Worm (Caenorhabditis elegans) whole organism, L2 larva: Measurements from ENCODE around the gene dnpp-1.

Source experiments
- C34F6.9 ChIP-seq: fragments of 150-350 bp; optimal IDR thresholded peaks from 2 replicates; lab custom pipeline; 2014; ENCODE audit warnings: missing biosample characterization, missing genetic modification characterization
- F13H6.1 ChIP-seq: sonication (generic microtip); optimal IDR thresholded peaks from 2 replicates; lab custom pipeline; 2016; ENCODE audit warnings: missing genetic modification characterization, missing compliant biosample characterization
- R02D3.7 ChIP-seq: fragments of 150-350 bp; optimal IDR thresholded peaks from 2 replicates; lab custom pipeline; 2014; ENCODE audit warnings: missing biosample characterization, missing genetic modification characterization
- Y55F3AM.14 ChIP-seq: fragments of 200-800 bp; sonication (Bioruptor generic); optimal IDR thresholded peaks from 2 replicates; lab custom pipeline; 2018; ENCODE audit warnings: mild to moderate bottlenecking, missing genetic modification characterization, missing compliant biosample characterization
- aly-2 ChIP-seq: fragments of 150-350 bp; optimal IDR thresholded peaks from 2 replicates; lab custom pipeline; 2014; ENCODE audit warnings: missing biosample characterization, missing genetic modification characterization
- blmp-1 ChIP-seq: sonication (generic microtip); optimal IDR thresholded peaks from 2 replicates; lab custom pipeline; 2017; ENCODE audit warnings: missing genetic modification characterization, mild to moderate bottlenecking, missing compliant biosample characterization, antibody characterized with exemption, moderate library complexity; ENCODE audit not compliant: insufficient read depth
- ceh-16 ChIP-seq: fragments of 150-350 bp; optimal IDR thresholded peaks from 2 replicates; lab custom pipeline; 2014; ENCODE audit warnings: missing biosample characterization, missing genetic modification characterization
- crh-2 ChIP-seq: sonication (generic microtip); optimal IDR thresholded peaks from 2 replicates; lab custom pipeline; 2017; ENCODE audit warnings: missing biosample characterization, missing genetic modification characterization
- dmd-4 ChIP-seq: sonication (generic microtip); optimal IDR thresholded peaks from 2 replicates; lab custom pipeline; 2017; ENCODE audit warnings: missing biosample characterization, missing genetic modification characterization
- elt-1 ChIP-seq: fragments of 150-350 bp; optimal IDR thresholded peaks from 2 replicates; lab custom pipeline; 2014; ENCODE audit warnings: missing biosample characterization, missing genetic modification characterization
- elt-3 ChIP-seq: sonication (generic microtip); optimal IDR thresholded peaks from 2 replicates; lab custom pipeline; 2017; ENCODE audit warnings: missing biosample characterization, missing genetic modification characterization
- gmeb-1 ChIP-seq: fragments of 150-350 bp; optimal IDR thresholded peaks from 2 replicates; lab custom pipeline; 2014; ENCODE audit warnings: missing biosample characterization, missing genetic modification characterization
- lin-11 ChIP-seq: fragments of 150-350 bp; sonication (generic microtip); optimal IDR thresholded peaks from 2 replicates; lab custom pipeline; 2014; ENCODE audit warnings: missing biosample characterization, missing genetic modification characterization, inconsistent platforms, mixed read lengths
- lin-13 ChIP-seq: fragments of 150-350 bp; optimal IDR thresholded peaks from 2 replicates; lab custom pipeline; 2014; ENCODE audit warnings: missing biosample characterization, missing genetic modification reagents, missing genetic modification characterization
- lin-39 ChIP-seq: fragments of 150-350 bp; optimal IDR thresholded peaks from 2 replicates; lab custom pipeline; 2014; ENCODE audit warnings: missing biosample characterization, missing genetic modification reagents, missing genetic modification characterization
- lsy-2 ChIP-seq, 2 experiments: fragments of 150-350 bp in 1 of 2; sonication (generic microtip) in 1 of 2; optimal IDR thresholded peaks; 2 replicates each; lab custom pipeline; 2014 to 2017; ENCODE audit warnings: missing biosample characterization in 2 of 2, missing genetic modification characterization in 2 of 2
- mab-5 ChIP-seq: fragments of 150-350 bp; optimal IDR thresholded peaks from 2 replicates; lab custom pipeline; 2014; ENCODE audit warnings: missing biosample characterization, missing genetic modification characterization
- nhr-11 ChIP-seq: fragments of 150-350 bp; optimal IDR thresholded peaks from 2 replicates; lab custom pipeline; 2014; ENCODE audit warnings: missing biosample characterization, missing genetic modification characterization
- nhr-12 ChIP-seq: fragments of 150-350 bp; optimal IDR thresholded peaks from 2 replicates; lab custom pipeline; 2014; ENCODE audit warnings: missing biosample characterization, missing genetic modification characterization
- nhr-129 ChIP-seq: fragments of 150-350 bp; optimal IDR thresholded peaks from 2 replicates; lab custom pipeline; 2014; ENCODE audit warnings: missing biosample characterization, missing genetic modification characterization
- nhr-21 ChIP-seq: fragments of 150-350 bp; optimal IDR thresholded peaks from 2 replicates; lab custom pipeline; 2014; ENCODE audit warnings: missing biosample characterization, missing genetic modification characterization
- nhr-237 ChIP-seq: fragments of 150-350 bp; optimal IDR thresholded peaks from 2 replicates; lab custom pipeline; 2014; ENCODE audit warnings: missing biosample characterization, missing genetic modification characterization
- nhr-25 ChIP-seq: fragments of 150-350 bp; sonication (generic microtip); optimal IDR thresholded peaks from 3 replicates; lab custom pipeline; 2014; ENCODE audit warnings: missing biosample characterization, missing genetic modification characterization
- nhr-6 ChIP-seq: fragments of 150-350 bp; optimal IDR thresholded peaks from 2 replicates; lab custom pipeline; 2014; ENCODE audit warnings: missing biosample characterization, missing genetic modification characterization
- nhr-77 ChIP-seq: fragments of 150-350 bp; optimal IDR thresholded peaks from 2 replicates; lab custom pipeline; 2014; ENCODE audit warnings: missing biosample characterization, missing genetic modification characterization
- peb-1 ChIP-seq: fragments of 150-350 bp; optimal IDR thresholded peaks from 2 replicates; lab custom pipeline; 2014; ENCODE audit warnings: missing biosample characterization, missing genetic modification characterization
- sem-4 ChIP-seq: fragments of 150-350 bp; optimal IDR thresholded peaks from 2 replicates; lab custom pipeline; 2014; ENCODE audit warnings: missing biosample characterization, missing genetic modification reagents, missing genetic modification characterization
- skn-1 ChIP-seq: sonication (generic microtip); optimal IDR thresholded peaks from 2 replicates; lab custom pipeline; 2017; ENCODE audit warnings: missing biosample characterization, missing genetic modification characterization
- sma-3 ChIP-seq: sonication (generic microtip); optimal IDR thresholded peaks from 2 replicates; lab custom pipeline; 2016; ENCODE audit warnings: missing genetic modification reagents, missing genetic modification characterization, missing compliant biosample characterization
- sma-9 ChIP-seq, 2 experiments: fragments of 150-350 bp in 1 of 2; sonication (generic microtip) in 1 of 2; optimal IDR thresholded peaks; 2 replicates each; lab custom pipeline; 2014 to 2016; ENCODE audit warnings: missing genetic modification characterization in 2 of 2, mild to moderate bottlenecking in 1 of 2, missing biosample characterization in 1 of 2, missing compliant biosample characterization in 1 of 2, missing genetic modification reagents in 1 of 2, moderate library complexity in 1 of 2
- unc-39 ChIP-seq: fragments of 150-350 bp; optimal IDR thresholded peaks from 2 replicates; lab custom pipeline; 2014; ENCODE audit warnings: missing biosample characterization, missing genetic modification characterization
- unc-55 ChIP-seq: fragments of 150-350 bp; sonication (generic microtip); optimal IDR thresholded peaks from 3 replicates; lab custom pipeline; 2014; ENCODE audit warnings: missing biosample characterization, missing genetic modification reagents, missing genetic modification characterization
- unc-62 ChIP-seq: fragments of 150-350 bp; optimal IDR thresholded peaks from 2 replicates; lab custom pipeline; 2014; ENCODE audit warnings: missing biosample characterization, missing genetic modification reagents, missing genetic modification characterization
- zag-1 ChIP-seq: fragments of 150-350 bp; optimal IDR thresholded peaks from 2 replicates; lab custom pipeline; 2014; ENCODE audit warnings: missing biosample characterization, missing genetic modification characterization
- ztf-1 ChIP-seq: fragments of 200-800 bp; sonication (Bioruptor generic); conservative IDR thresholded peaks from 2 replicates; pipeline ENCODE4 v1.3.6; 2022; ENCODE audit warnings: missing genetic modification characterization, missing compliant biosample characterization
- ztf-11 ChIP-seq: sonication (generic microtip); optimal IDR thresholded peaks from 2 replicates; lab custom pipeline; 2017; ENCODE audit warnings: missing biosample characterization, missing genetic modification characterization
- ztf-4 ChIP-seq: fragments of 150-350 bp; optimal IDR thresholded peaks from 2 replicates; lab custom pipeline; 2014; ENCODE audit warnings: missing biosample characterization, missing genetic modification characterization

dnpp-1 gene

ce11 chrIII:5826895-5827437 lies 36.6 kb downstream of the dnpp-1 start:
- TF ChIP-seq nhr-11 (tag; lab: Kevin White, UChicago) (no peak), blmp-1 (no peak), zag-1 (tag; lab: Kevin White, UChicago) (peak; percentile 3), R02D3.7 (tag; lab: Kevin White, UChicago) (no peak), sma-3 (GFP tag; lab: Kevin White, UChicago) (no peak), unc-55 (GFP tag; lab: Kevin White, UChicago) (no peak), C34F6.9 (tag; lab: Kevin White, UChicago) (peak; percentile 15), F13H6.1 (tag; lab: Kevin White, UChicago) (peak; percentile 48), lsy-2 (tag; optimal IDR thresholded peaks at IDR 0.05; lab: Kevin White, UChicago) (no peak), nhr-237 (tag; lab: Kevin White, UChicago) (no peak)

ce11 chrIII:5824450-5824972 lies 39.1 kb downstream of the dnpp-1 start:
- TF ChIP-seq unc-55 (GFP tag; lab: Kevin White, UChicago) = peak; percentile 3
- peak; percentile 4 for TF ChIP-seq crh-2 (tag; lab: Kevin White, UChicago)
- TF ChIP-seq elt-3 (tag; lab: Kevin White, UChicago) = no peak
- TF ChIP-seq zag-1 (tag; lab: Kevin White, UChicago) = peak; percentile 18

- TF ChIP-seq sem-4 (tag; lab: Kevin White, UChicago) (no peak), nhr-129 (no peak), blmp-1 (no peak), lin-13 (no peak), Y55F3AM.14 (no peak), ceh-16 (tag; lab: Kevin White, UChicago) (no peak), R02D3.7 (tag; lab: Kevin White, UChicago) (no peak), aly-2 (tag; lab: Kevin White, UChicago) (no peak), mab-5 (tag; lab: Kevin White, UChicago) (no peak), peb-1 (tag; lab: Kevin White, UChicago) (no peak), lin-39 (tag; lab: Kevin White, UChicago) (no peak), nhr-12 (tag; lab: Kevin White, UChicago) (no peak), dmd-4 (tag; lab: Kevin White, UChicago) (no peak), sma-9 (GFP tag; optimal IDR thresholded peaks at IDR 0.05; lab: Kevin White, UChicago) (no peak), sma-9 (tag; optimal IDR thresholded peaks at IDR 0.05; lab: Kevin White, UChicago) (no peak), zag-1 (tag; lab: Kevin White, UChicago) (no peak), ztf-1 (GFP tag; lab: Robert Waterston, UW) (no peak), nhr-21 (no peak), nhr-237 (tag; lab: Kevin White, UChicago) (no peak), ztf-11 (tag; lab: Kevin White, UChicago) (no peak)
Measured at ce11 chrIII:5823617-5824016, 40.0 kb downstream of the dnpp-1 start, which contains the start of gene R12B2.8. Gene R12B2.8 (plus strand): TSS chrIII:5823917.

DNA sequence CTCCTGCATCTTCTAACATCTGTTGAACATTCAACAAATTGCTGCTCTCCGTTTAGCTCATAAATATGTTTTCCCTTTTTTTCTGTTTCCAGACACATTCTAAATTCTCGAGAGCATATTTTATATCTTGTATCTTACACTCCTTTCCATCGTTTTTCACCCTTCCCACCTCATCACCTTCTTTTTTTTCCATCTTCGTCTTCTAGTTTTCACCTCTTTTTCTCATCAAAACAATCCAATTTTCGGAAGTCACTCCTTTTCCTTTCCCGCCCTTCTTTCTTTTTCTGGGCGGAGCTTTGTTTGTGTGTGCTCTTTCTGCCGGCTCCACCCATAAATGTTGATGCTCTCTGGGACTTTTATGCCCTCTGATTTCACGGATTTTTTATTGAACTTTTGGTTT lies 40.8 kb downstream of the dnpp-1 start:
- TF ChIP-seq dmd-4 (tag; lab: Kevin White, UChicago) = no peak
- TF ChIP-seq sma-9 (GFP tag; optimal IDR thresholded peaks at IDR 0.05; lab: Kevin White, UChicago) = no peak
- no peak for TF ChIP-seq sma-9 (tag; optimal IDR thresholded peaks at IDR 0.05; lab: Kevin White, UChicago)
- TF ChIP-seq R02D3.7 (tag; lab: Kevin White, UChicago) = no peak
- TF ChIP-seq gmeb-1 = no peak
- no peak for TF ChIP-seq crh-2 (tag; lab: Kevin White, UChicago)
- TF ChIP-seq sma-3 (GFP tag; lab: Kevin White, UChicago) = no peak
- TF ChIP-seq ztf-11 (tag; lab: Kevin White, UChicago) = no peak
- TF ChIP-seq nhr-77 (tag; lab: Kevin White, UChicago) = no peak
- no peak for TF ChIP-seq Y55F3AM.14
- TF ChIP-seq zag-1 (tag; lab: Kevin White, UChicago) = no peak
- TF ChIP-seq unc-39 (tag; lab: Kevin White, UChicago) = no peak
- no peak for TF ChIP-seq nhr-129
- no peak for TF ChIP-seq nhr-12 (tag; lab: Kevin White, UChicago)
- no peak for TF ChIP-seq blmp-1
- no peak for TF ChIP-seq lsy-2 (tag; optimal IDR thresholded peaks at IDR 0.05; lab: Kevin White, UChicago)
- no peak for TF ChIP-seq unc-55 (GFP tag; lab: Kevin White, UChicago)

DNA sequence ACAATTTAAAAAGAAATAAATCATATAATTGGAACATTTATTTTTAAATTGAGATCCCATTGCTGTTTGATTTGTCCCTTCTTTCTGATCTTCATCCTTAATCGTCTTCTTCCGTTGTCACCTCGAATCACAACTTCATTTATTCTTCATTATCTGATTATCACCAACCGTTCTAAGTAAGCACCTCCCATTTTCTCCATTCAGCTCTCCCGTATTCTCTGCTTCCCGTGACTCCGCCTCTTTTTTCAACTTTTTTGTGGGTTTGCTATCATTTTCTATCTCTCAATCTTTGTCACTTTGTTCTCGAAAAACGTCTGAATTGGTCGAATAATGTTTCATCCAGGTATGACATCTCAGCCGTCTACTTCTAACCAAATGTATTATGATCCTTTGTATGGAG lies 47.7 kb downstream of the dnpp-1 start, which contains the start of gene sma-4:
Gene sma-4, plus strand, starts transcription at position 301 of the 400 bp plus-strand sequence.
- TF ChIP-seq lin-11 (no peak), ztf-4 (tag; lab: Kevin White, UChicago) (no peak), ztf-11 (tag; lab: Kevin White, UChicago) (no peak), skn-1 (no peak), elt-1 (tag; lab: Kevin White, UChicago) (no peak), elt-3 (tag; lab: Kevin White, UChicago) (no peak), unc-39 (tag; lab: Kevin White, UChicago) (no peak), lin-13 (no peak), sem-4 (tag; lab: Kevin White, UChicago) (no peak), dmd-4 (tag; lab: Kevin White, UChicago) (no peak), unc-55 (GFP tag; lab: Kevin White, UChicago) (no peak), nhr-25 (tag; lab: Kevin White, UChicago) (no peak), sma-9 (GFP tag; optimal IDR thresholded peaks at IDR 0.05; lab: Kevin White, UChicago) (no peak), sma-9 (tag; optimal IDR thresholded peaks at IDR 0.05; lab: Kevin White, UChicago) (no peak), mab-5 (tag; lab: Kevin White, UChicago) (no peak), lin-39 (tag; lab: Kevin White, UChicago) (no peak), nhr-6 (tag; lab: Kevin White, UChicago) (no peak), nhr-237 (tag; lab: Kevin White, UChicago) (no peak), nhr-11 (tag; lab: Kevin White, UChicago) (no peak), unc-62 (GFP tag; lab: Kevin White, UChicago) (no peak)
